Worm (Caenorhabditis elegans): ENCODE measurements around the gene C18D11.9.

DNA sequence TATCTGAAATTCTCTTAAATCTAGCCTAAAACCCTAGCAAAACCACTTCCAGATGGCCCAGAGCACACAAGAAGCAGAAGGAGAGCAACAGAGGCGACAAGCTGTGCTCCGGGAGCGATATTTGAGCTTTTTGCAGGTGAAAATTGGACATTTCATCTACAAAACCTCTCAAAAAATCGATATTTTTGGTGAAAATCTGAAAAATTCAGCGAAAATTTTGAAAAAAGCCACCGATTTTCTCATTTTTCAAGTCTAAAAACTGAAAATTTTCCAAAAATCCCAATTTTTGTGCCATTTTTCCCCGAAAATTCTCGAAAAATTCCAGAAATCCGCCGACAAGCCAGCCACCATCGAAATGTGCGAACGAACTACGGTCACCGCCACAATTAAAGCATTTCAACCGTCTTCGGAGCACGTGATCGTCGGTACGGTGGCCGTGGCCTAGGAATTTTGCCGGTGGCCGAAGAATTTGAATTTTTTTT, 28.7 kb upstream of the C18D11.9 start, which contains the start of gene C24H11.5:
- TF ChIP-seq ces-1 (GFP tag; optimal IDR thresholded peaks at IDR 0.05) = no peak
- TF ChIP-seq ama-1 (optimal IDR thresholded peaks at IDR 0.05) = no peak
- TF ChIP-seq nhr-111 (GFP tag; optimal IDR thresholded peaks at IDR 0.05) = no peak

Measured in whole organism, L4 larva.